7 worm cellular contexts compared by ENCODE assay signal in genomic region chrIV:1549095-1550093, ce11.
TF ChIP-seq lines count a peak whose summit lies in the region.

No protein-coding gene starts in this region.

TF ChIP-seq in whole organism, L1 larva, 84 proteins besides CTCF, POLR2A, EP300 and RAD21:
- TF ChIP-seq rnt-1 (tag; optimal IDR thresholded peaks at IDR 0.05; lab: Kevin White, UChicago) (peak; percentile 2), ceh-8 (GFP tag; optimal IDR thresholded peaks at IDR 0.05; lab: Kevin White, UChicago) (peak; percentile 72), hpl-2 (GFP tag; optimal IDR thresholded peaks at IDR 0.05; lab: Kevin White, UChicago) (no peak), nhr-19 (GFP tag; conservative IDR thresholded peaks at IDR 0.05; lab: Robert Waterston, UW) (no peak), nhr-85 (tag; lab: Kevin White, UChicago) (peak; percentile 71), ama-1 (optimal IDR thresholded peaks at IDR 0.05; lab: Kevin White, UChicago) (peak; percentile 82), unc-30 (tag; optimal IDR thresholded peaks at IDR 0.05; lab: Kevin White, UChicago) (no peak), snpc-4 (tag; optimal IDR thresholded peaks at IDR 0.05; lab: Kevin White, UChicago) (no peak), ceh-88 (GFP tag; IDR thresholded peaks at IDR 0.05; lab: Robert Waterston, UW) (no peak)

TF ChIP-seq in whole organism, L2 larva, 48 proteins besides CTCF, POLR2A, EP300 and RAD21:
- no peak for TF ChIP-seq mab-5 (tag; optimal IDR thresholded peaks at IDR 0.05; lab: Kevin White, UChicago)
- no peak for TF ChIP-seq elt-1 (tag; optimal IDR thresholded peaks at IDR 0.05; lab: Kevin White, UChicago)
- no peak for TF ChIP-seq nhr-10 (tag; optimal IDR thresholded peaks at IDR 0.05; lab: Kevin White, UChicago)
- TF ChIP-seq blmp-1 (tag; optimal IDR thresholded peaks at IDR 0.05; lab: Kevin White, UChicago; ENCODE audit: insufficient read depth), result no peak
- peak; percentile 4 for TF ChIP-seq F13H6.1 (tag; optimal IDR thresholded peaks at IDR 0.05; lab: Kevin White, UChicago)
- no peak for TF ChIP-seq lin-11 (tag; optimal IDR thresholded peaks at IDR 0.05; lab: Kevin White, UChicago)
- TF ChIP-seq nhr-25 (tag; optimal IDR thresholded peaks at IDR 0.05; lab: Kevin White, UChicago), result peak; percentile 71
- no peak for TF ChIP-seq sma-3 (GFP tag; optimal IDR thresholded peaks at IDR 0.05; lab: Kevin White, UChicago)
- peak; percentile 75 for TF ChIP-seq ama-1 (optimal IDR thresholded peaks at IDR 0.05; lab: Kevin White, UChicago)
- TF ChIP-seq aly-2 (tag; optimal IDR thresholded peaks at IDR 0.05; lab: Kevin White, UChicago), result no peak
- TF ChIP-seq crh-2 (tag; optimal IDR thresholded peaks at IDR 0.05; lab: Kevin White, UChicago), result no peak

TF ChIP-seq in whole organism, L3 larva, 47 proteins besides CTCF, POLR2A, EP300 and RAD21:
- TF ChIP-seq mdl-1 (tag; optimal IDR thresholded peaks at IDR 0.05; lab: Kevin White, UChicago) (no peak), nfya-1 (tag; optimal IDR thresholded peaks at IDR 0.05; lab: Kevin White, UChicago; ENCODE audit: insufficient read depth) (peak; percentile 1), nhr-25 (tag; optimal IDR thresholded peaks at IDR 0.05; lab: Kevin White, UChicago) (peak; percentile 65), ama-1 (optimal IDR thresholded peaks at IDR 0.05; lab: Kevin White, UChicago) (peak; percentile 86), hmg-11 (tag; optimal IDR thresholded peaks at IDR 0.05; lab: Kevin White, UChicago) (no peak)

TF ChIP-seq in whole organism, L4 larva, 104 proteins besides CTCF, POLR2A, EP300 and RAD21 (continues in another document):
- TF ChIP-seq php-3 (GFP tag; IDR thresholded peaks at IDR 0.05; lab: Robert Waterston, UW), result no peak
- TF ChIP-seq mdl-1 (tag; optimal IDR thresholded peaks at IDR 0.05; lab: Kevin White, UChicago), result no peak
- TF ChIP-seq F26F4.8 (GFP tag; conservative IDR thresholded peaks at IDR 0.05; lab: Robert Waterston, UW), result no peak
- no peak for TF ChIP-seq nhr-25 (tag; optimal IDR thresholded peaks at IDR 0.05; lab: Kevin White, UChicago; ENCODE audit: borderline replicate concordance, insufficient read depth)
- TF ChIP-seq hmg-1.1 (GFP tag; IDR thresholded peaks at IDR 0.05; lab: Robert Waterston, UW), result no peak
- TF ChIP-seq pha-4 (GFP tag; IDR thresholded peaks at IDR 0.05; lab: Robert Waterston, UW), result peak; percentile 83; the same call in 1 of the 2 replicates
- TF ChIP-seq pha-4 (tag; optimal IDR thresholded peaks at IDR 0.05; lab: Kevin White, UChicago), result no peak
- TF ChIP-seq ZK546.5 (tag; optimal IDR thresholded peaks at IDR 0.05; lab: Kevin White, UChicago), result no peak
- TF ChIP-seq mep-1 (tag; optimal IDR thresholded peaks at IDR 0.05; lab: Kevin White, UChicago), result no peak
- no peak for TF ChIP-seq hif-1 (tag; optimal IDR thresholded peaks at IDR 0.05; lab: Kevin White, UChicago)
- peak; percentile 84 for TF ChIP-seq aha-1 (tag; lab: Kevin White, UChicago)
- peak; percentile 50; the same call in 1 of the 2 replicates for TF ChIP-seq egl-43 (GFP tag; IDR thresholded peaks at IDR 0.05; lab: Robert Waterston, UW)
- TF ChIP-seq tag-97 (GFP tag; IDR thresholded peaks at IDR 0.05; lab: Robert Waterston, UW), result no peak
- no peak for TF ChIP-seq nhr-77 (tag; optimal IDR thresholded peaks at IDR 0.05; lab: Kevin White, UChicago)
- no peak for TF ChIP-seq ctbp-1 (GFP tag; IDR thresholded peaks at IDR 0.05; lab: Robert Waterston, UW)
- no peak; the same call in none of the 2 replicates for TF ChIP-seq T26A8.4 (GFP tag; IDR thresholded peaks at IDR 0.05; lab: Robert Waterston, UW)
- TF ChIP-seq madf-5 (GFP tag; IDR thresholded peaks at IDR 0.05; lab: Robert Waterston, UW), result peak in 1 of 2 experiments; percentile 100; a peak in 2 of 4 replicates

TF ChIP-seq in whole organism, early embryonic, 17 proteins besides CTCF, POLR2A, EP300 and RAD21:
- TF ChIP-seq aly-1 (tag; optimal IDR thresholded peaks at IDR 0.05; lab: Kevin White, UChicago), result peak; percentile 1
- no peak for TF ChIP-seq hmbx-1 (tag; optimal IDR thresholded peaks at IDR 0.05; lab: Kevin White, UChicago)

TF ChIP-seq in whole organism, late embryonic, 69 proteins besides CTCF, POLR2A, EP300 and RAD21:
- TF ChIP-seq lim-6 (tag; optimal IDR thresholded peaks at IDR 0.05; lab: Kevin White, UChicago) (no peak), lin-11 (tag; optimal IDR thresholded peaks at IDR 0.05; lab: Kevin White, UChicago) (no peak), ztf-16 (tag; optimal IDR thresholded peaks at IDR 0.05; lab: Kevin White, UChicago) (peak; percentile 31), sdc-2 (tag; optimal IDR thresholded peaks at IDR 0.05; lab: Kevin White, UChicago) (no peak), ceh-14 (tag; optimal IDR thresholded peaks at IDR 0.05; lab: Kevin White, UChicago) (peak; percentile 9), T23F11.4 (GFP tag; optimal IDR thresholded peaks at IDR 0.05; lab: Kevin White, UChicago) (peak; percentile 9), ceh-22 (tag; optimal IDR thresholded peaks at IDR 0.05; lab: Kevin White, UChicago) (no peak)

TF ChIP-seq in whole organism, young adult, 124 proteins besides CTCF, POLR2A, EP300 and RAD21:
- 0 out of 2 replicates have a peak, but pooled peaks have one; percentile 36 for TF ChIP-seq lin-26 (GFP tag; IDR thresholded peaks at IDR 0.05; lab: Robert Waterston, UW)
- no peak for TF ChIP-seq T07F8.4 (tag; optimal IDR thresholded peaks at IDR 0.05; lab: Kevin White, UChicago)
- TF ChIP-seq Y95B8A.8 (GFP tag; IDR thresholded peaks at IDR 0.05; lab: Robert Waterston, UW), result no peak
- TF ChIP-seq mxl-1 (tag; optimal IDR thresholded peaks at IDR 0.05; lab: Kevin White, UChicago), result no peak
- no peak for TF ChIP-seq nhr-90 (tag; optimal IDR thresholded peaks at IDR 0.05; lab: Kevin White, UChicago)
- TF ChIP-seq chd-7 (tag; optimal IDR thresholded peaks at IDR 0.05; lab: Kevin White, UChicago), result peak; percentile 6
- TF ChIP-seq tbp1 (GFP tag; optimal IDR thresholded peaks at IDR 0.05; lab: Kevin White, UChicago), result no peak
- TF ChIP-seq madf-6 (GFP tag; IDR thresholded peaks at IDR 0.05; lab: Robert Waterston, UW), result no peak
- no peak for TF ChIP-seq snpc-4 (GFP tag; optimal IDR thresholded peaks at IDR 0.05; lab: Kevin White, UChicago)
- TF ChIP-seq snpc-4 (tag; optimal IDR thresholded peaks at IDR 0.05; lab: Kevin White, UChicago), result no peak
- peak; percentile 43; the same call in 1 of the 2 replicates for TF ChIP-seq mcd-1 (GFP tag; IDR thresholded peaks at IDR 0.05; lab: Robert Waterston, UW)
- no peak for TF ChIP-seq lin-35 (GFP tag; optimal IDR thresholded peaks at IDR 0.05; lab: Kevin White, UChicago)
- 0 out of 2 replicates have a peak, but pooled peaks have one; percentile 46 for TF ChIP-seq Y56A3A.18 (GFP tag; IDR thresholded peaks at IDR 0.05; lab: Robert Waterston, UW)
- peak; percentile 97 for TF ChIP-seq zfh-2 (GFP tag; conservative IDR thresholded peaks at IDR 0.05; lab: Robert Waterston, UW)
- no peak for TF ChIP-seq dpl-1 (GFP tag; optimal IDR thresholded peaks at IDR 0.05; lab: Kevin White, UChicago)
- peak; percentile 99 for TF ChIP-seq egrh-3 (GFP tag; IDR thresholded peaks at IDR 0.05; lab: Robert Waterston, UW)
- TF ChIP-seq lin-40 (tag; optimal IDR thresholded peaks at IDR 0.05; lab: Kevin White, UChicago), result no peak
- no peak for TF ChIP-seq rcor-1 (GFP tag; IDR thresholded peaks at IDR 0.05; lab: Robert Waterston, UW)
